Fruit fly (Drosophila melanogaster) whole organism, adult: ENCODE results near the gene CG5196.
A peak's percentile ranks its signal among the peaks of the same experiment; 100 is the strongest.

Experiments
- CG11617 ChIP-seq: fragments of 200-800 bp; sonication (Bioruptor generic); optimal IDR thresholded peaks from 2 replicates; lab custom pipeline; 2017; ENCODE audit warnings: mild to moderate bottlenecking, missing biosample characterization, missing genetic modification reagents, missing genetic modification characterization
- CG12768 ChIP-seq: fragments of 200-800 bp; sonication (Bioruptor generic); optimal IDR thresholded peaks from 2 replicates; lab custom pipeline; 2017; ENCODE audit warnings: missing biosample characterization, missing genetic modification characterization, mild to moderate bottlenecking, moderate library complexity, missing genetic modification reagents
- CG14711 ChIP-seq: fragments of 200-800 bp; sonication (Bioruptor generic); optimal IDR thresholded peaks from 2 replicates; lab custom pipeline; 2018; ENCODE audit warnings: missing biosample characterization, mild to moderate bottlenecking, missing genetic modification characterization, moderate library complexity
- CG1620 ChIP-seq: fragments of 200-800 bp; sonication (Bioruptor generic); optimal IDR thresholded peaks from 2 replicates; lab custom pipeline; 2016; ENCODE audit warnings: missing biosample characterization, missing genetic modification characterization
- CG33017 ChIP-seq: fragments of 200-800 bp; sonication (Bioruptor generic); optimal IDR thresholded peaks from 2 replicates; lab custom pipeline; 2018; ENCODE audit warnings: missing biosample characterization, mild to moderate bottlenecking, missing genetic modification characterization, moderate library complexity
- CG5204 ChIP-seq: fragments of 200-800 bp; sonication (Bioruptor generic); optimal IDR thresholded peaks from 2 replicates; lab custom pipeline; 2016; ENCODE audit warnings: missing biosample characterization, missing genetic modification characterization
- CG7045 ChIP-seq: fragments of 200-800 bp; sonication (Bioruptor generic); optimal IDR thresholded peaks from 2 replicates; lab custom pipeline; 2017; ENCODE audit warnings: missing biosample characterization, mild to moderate bottlenecking, missing genetic modification characterization
- CG7101 ChIP-seq: fragments of 200-800 bp; sonication (Bioruptor generic); optimal IDR thresholded peaks from 2 replicates; lab custom pipeline; 2018; ENCODE audit warnings: missing biosample characterization, mild to moderate bottlenecking, missing genetic modification characterization, moderate library complexity
- Clk ChIP-seq: fragments of 200-800 bp; sonication (Bioruptor generic); optimal IDR thresholded peaks from 2 replicates; lab custom pipeline; 2017; ENCODE audit warnings: missing biosample characterization, missing genetic modification characterization
- Crg-1 ChIP-seq: fragments of 200-800 bp; sonication (Bioruptor generic); optimal IDR thresholded peaks from 2 replicates; lab custom pipeline; 2016; ENCODE audit warnings: missing biosample characterization, missing genetic modification characterization
- Hr96 ChIP-seq: fragments of 200-800 bp; sonication (Bioruptor generic); optimal IDR thresholded peaks from 2 replicates; lab custom pipeline; 2016; ENCODE audit warnings: missing biosample characterization, missing genetic modification characterization
- Mnt ChIP-seq: fragments of 200-800 bp; sonication (Bioruptor generic); optimal IDR thresholded peaks from 2 replicates; lab custom pipeline; 2016; ENCODE audit warnings: missing biosample characterization, mild to moderate bottlenecking, missing genetic modification characterization
- bab1 ChIP-seq: fragments of 200-800 bp; sonication (Bioruptor generic); optimal IDR thresholded peaks from 3 replicates; lab custom pipeline; 2019; ENCODE audit warnings: missing biosample characterization, mild to moderate bottlenecking, missing genetic modification characterization, moderate library complexity
- cic ChIP-seq: fragments of 200-800 bp; sonication (Bioruptor generic); optimal IDR thresholded peaks from 2 replicates; lab custom pipeline; 2017; ENCODE audit warnings: missing biosample characterization, mild to moderate bottlenecking, missing genetic modification characterization, moderate library complexity
- cnc ChIP-seq, 2 experiments: fragments of >200 bp; optimal IDR thresholded peaks; 2 replicates each; lab custom pipeline; 2017
- kay ChIP-seq: fragments of 200-800 bp; sonication (Bioruptor generic); peaks from one replicate; lab custom pipeline; 2016; ENCODE audit warnings: missing biosample characterization, missing genetic modification characterization, borderline replicate concordance
- ovo ChIP-seq: fragments of 200-800 bp; sonication (Bioruptor generic); optimal IDR thresholded peaks from 2 replicates; lab custom pipeline; 2016; ENCODE audit warnings: missing biosample characterization, missing genetic modification characterization
- pad ChIP-seq: fragments of 200-800 bp; sonication (Bioruptor generic); optimal IDR thresholded peaks from 3 replicates; lab custom pipeline; 2017; ENCODE audit warnings: missing biosample characterization, missing genetic modification characterization, mild to moderate bottlenecking, moderate library complexity, missing genetic modification reagents
- tj ChIP-seq: fragments of 200-800 bp; sonication (Bioruptor generic); optimal IDR thresholded peaks from 3 replicates; lab custom pipeline; 2017; ENCODE audit warnings: missing biosample characterization, mild to moderate bottlenecking, missing genetic modification characterization, moderate library complexity
- toe ChIP-seq: fragments of 200-800 bp; sonication (Bioruptor generic); optimal IDR thresholded peaks from 2 replicates; lab custom pipeline; 2016; ENCODE audit warnings: missing biosample characterization, missing genetic modification characterization

Gene CG5196

dm6 chr3R:12383784-12384183 is 24.3 kb upstream of the CG5196 start:
- TF ChIP-seq CG11617 (no peak), CG33017 (tag; lab: Kevin White, UChicago) (no peak), CG1620 (GFP tag; lab: Kevin White, UChicago) (no peak), pad (GFP tag; lab: Kevin White, UChicago) (no peak), CG5204 (GFP tag; lab: Kevin White, UChicago) (no peak), CG7101 (tag; lab: Kevin White, UChicago) (no peak), cic (GFP tag; lab: Kevin White, UChicago) (no peak), CG14711 (tag; lab: Kevin White, UChicago) (no peak), kay (peak; percentile 95), bab1 (peak; percentile 14), CG12768 (GFP tag; lab: Kevin White, UChicago) (no peak), ovo (no peak), toe (no peak), Clk (GFP tag; lab: Kevin White, UChicago) (no peak), cnc (optimal IDR thresholded peaks at IDR 0.05; lab: Kevin White, UChicago) (no peak), Mnt (GFP tag; lab: Kevin White, UChicago) (no peak)

dm6 chr3R:12384274-12384673 is 23.8 kb upstream of the CG5196 start:
- TF ChIP-seq bab1 (no peak), kay (no peak), CG11617 (no peak), pad (GFP tag; lab: Kevin White, UChicago) (no peak), cnc (optimal IDR thresholded peaks at IDR 0.05; lab: Kevin White, UChicago) (no peak), CG1620 (GFP tag; lab: Kevin White, UChicago) (no peak), tj (GFP tag; lab: Kevin White, UChicago) (no peak), CG5204 (GFP tag; lab: Kevin White, UChicago) (no peak), Clk (GFP tag; lab: Kevin White, UChicago) (no peak), Crg-1 (GFP tag; lab: Kevin White, UChicago) (no peak), cic (GFP tag; lab: Kevin White, UChicago) (no peak), CG7101 (tag; lab: Kevin White, UChicago) (no peak), toe (no peak), CG7045 (GFP tag; lab: Kevin White, UChicago) (no peak), CG33017 (tag; lab: Kevin White, UChicago) (no peak)

- TF ChIP-seq bab1 (no peak), Crg-1 (GFP tag; lab: Kevin White, UChicago) (no peak), Mnt (GFP tag; lab: Kevin White, UChicago) (no peak), CG12768 (GFP tag; lab: Kevin White, UChicago) (no peak), CG7045 (GFP tag; lab: Kevin White, UChicago) (no peak), tj (GFP tag; lab: Kevin White, UChicago) (no peak)
Observed at dm6 chr3R:12385949-12386348, 22.2 kb upstream of the CG5196 start, which contains the start of gene Sol1. Gene Sol1 (plus strand): TSS chr3R:12386249.

dm6 chr3R:12386965-12387364 is 21.2 kb upstream of the CG5196 start, which contains the start of gene CG33098:
Gene CG33098 (plus strand): TSS chr3R:12387188.
- no peak for TF ChIP-seq cic (GFP tag; lab: Kevin White, UChicago)
- no peak for TF ChIP-seq Crg-1 (GFP tag; lab: Kevin White, UChicago)
- no peak for TF ChIP-seq cnc (optimal IDR thresholded peaks at IDR 0.05; lab: Kevin White, UChicago)
- TF ChIP-seq Hr96 (GFP tag; lab: Kevin White, UChicago) = no peak
- TF ChIP-seq CG33017 (tag; lab: Kevin White, UChicago) = no peak
- TF ChIP-seq ovo = no peak
- TF ChIP-seq CG14711 (tag; lab: Kevin White, UChicago) = no peak
- no peak for TF ChIP-seq pad (GFP tag; lab: Kevin White, UChicago)
- TF ChIP-seq CG5204 (GFP tag; lab: Kevin White, UChicago) = no peak
- no peak for TF ChIP-seq toe
- TF ChIP-seq Clk (GFP tag; lab: Kevin White, UChicago) = no peak
- no peak for TF ChIP-seq CG7101 (tag; lab: Kevin White, UChicago)

- TF ChIP-seq CG5204 (GFP tag; lab: Kevin White, UChicago) (no peak), kay (peak; percentile 75)
Observed at dm6 chr3R:12395880-12396279, 12.2 kb upstream of the CG5196 start, which contains the start of the genes CG10096 and CG10097. Gene CG10096 (minus strand): TSS chr3R:12395980. Gene CG10097 (minus strand): TSS chr3R:12395980.

- TF ChIP-seq kay (peak; percentile 88), CG11617 (no peak), cic (GFP tag; lab: Kevin White, UChicago) (no peak), pad (GFP tag; lab: Kevin White, UChicago) (no peak), Mnt (GFP tag; lab: Kevin White, UChicago) (no peak), Crg-1 (GFP tag; lab: Kevin White, UChicago) (no peak), Clk (GFP tag; lab: Kevin White, UChicago) (no peak), CG33017 (tag; lab: Kevin White, UChicago) (no peak), tj (GFP tag; lab: Kevin White, UChicago) (no peak), CG14711 (tag; lab: Kevin White, UChicago) (peak; percentile 7), CG7045 (GFP tag; lab: Kevin White, UChicago) (peak; percentile 49), ovo (no peak)
Observed at dm6 chr3R:12398054-12398453, 10.1 kb upstream of the CG5196 start.
